Worm (Caenorhabditis elegans) whole organism, L4 larva: ENCODE measurements around the gene srw-26.

Source experiments
- duxl-1 ChIP-seq: sonication (generic microtip); optimal IDR thresholded peaks from 2 replicates; lab custom pipeline; 2016; ENCODE audit warnings: mild to moderate bottlenecking, missing genetic modification characterization, moderate library complexity, missing compliant biosample characterization; ENCODE audit not compliant: poor library complexity
- lin-13 ChIP-seq: fragments of 150-350 bp; optimal IDR thresholded peaks from 2 replicates; lab custom pipeline; 2014; ENCODE audit warnings: missing biosample characterization, missing genetic modification reagents, missing genetic modification characterization

DNA sequence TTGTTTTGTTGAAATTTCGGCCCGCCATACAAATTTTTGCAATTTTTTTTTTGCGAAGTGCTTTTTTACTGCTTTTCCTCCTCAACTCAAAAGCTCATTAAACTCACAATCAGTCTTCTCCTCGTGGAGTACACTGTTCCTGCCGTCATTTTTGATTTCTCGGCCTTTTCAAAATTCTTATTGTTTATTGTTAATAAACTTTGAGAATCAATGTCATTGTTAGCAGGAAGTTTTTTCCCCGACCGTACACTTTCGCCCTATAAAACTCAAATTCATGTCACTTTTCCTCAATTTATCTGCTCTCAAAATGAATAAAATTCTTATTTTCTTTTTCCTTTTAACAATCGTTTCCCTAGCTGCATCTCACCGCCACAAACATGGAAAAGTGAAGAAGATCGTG is 43.6 kb upstream of the srw-26 start, which contains the start of gene clec-232:
- TF ChIP-seq lin-13 (GFP tag; lab: Kevin White, UChicago) (no peak), duxl-1 (no peak)
